Fruit fly (Drosophila melanogaster) whole organism, prepupa: Measurements from ENCODE around the gene FASN1.

Source experiments
- Blimp-1 ChIP-seq: fragments of 200-800 bp; sonication (Bioruptor generic); optimal IDR thresholded peaks from 3 replicates; lab custom pipeline; 2017; ENCODE audit warnings: missing biosample characterization, missing genetic modification characterization, mild to moderate bottlenecking, moderate library complexity, missing genetic modification reagents
- CG10669 ChIP-seq: fragments of 200-800 bp; sonication (Bioruptor generic); optimal IDR thresholded peaks from 3 replicates; lab custom pipeline; 2018; ENCODE audit warnings: missing biosample characterization, mild to moderate bottlenecking, missing genetic modification characterization, moderate library complexity
- CG11294 ChIP-seq: fragments of 200-800 bp; sonication (Bioruptor generic); IDR thresholded peaks from 2 replicates; pipeline ENCODE4 v1.3.6; 2022; ENCODE audit warnings: missing biosample characterization, missing genetic modification characterization
- CG11762 ChIP-seq: fragments of 200-800 bp; sonication (Bioruptor generic); optimal IDR thresholded peaks from 3 replicates; lab custom pipeline; 2016; ENCODE audit warnings: missing biosample characterization, missing genetic modification characterization; ENCODE audit not compliant: insufficient read depth
- CG11902 ChIP-seq: fragments of 200-800 bp; sonication (Bioruptor generic); optimal IDR thresholded peaks from 3 replicates; lab custom pipeline; 2016; ENCODE audit warnings: missing biosample characterization, missing genetic modification characterization
- CG15336 ChIP-seq: fragments of 200-800 bp; sonication (Bioruptor generic); IDR thresholded peaks from 2 replicates; pipeline ENCODE4 v1.3.6; 2022; ENCODE audit warnings: missing biosample characterization, missing genetic modification characterization
- CG1621 ChIP-seq: fragments of 200-800 bp; sonication (Bioruptor generic); optimal IDR thresholded peaks from 3 replicates; lab custom pipeline; 2018; ENCODE audit warnings: missing biosample characterization, mild to moderate bottlenecking, missing genetic modification characterization
- CG16779 ChIP-seq: fragments of 200-800 bp; sonication (Bioruptor generic); optimal IDR thresholded peaks from 3 replicates; lab custom pipeline; 2017; ENCODE audit warnings: missing biosample characterization, mild to moderate bottlenecking, missing genetic modification characterization
- CG3032 ChIP-seq: fragments of 200-800 bp; optimal IDR thresholded peaks from 2 replicates; lab custom pipeline; 2019; ENCODE audit warnings: missing biosample characterization, mild to moderate bottlenecking, missing genetic modification characterization, moderate library complexity
- CG31627 ChIP-seq: fragments of 200-800 bp; sonication (Bioruptor generic); optimal IDR thresholded peaks from 3 replicates; lab custom pipeline; 2016; ENCODE audit warnings: missing biosample characterization, missing genetic modification characterization
- CG32006 ChIP-seq: fragments of 200-800 bp; sonication (Bioruptor generic); optimal IDR thresholded peaks from 3 replicates; lab custom pipeline; 2017; ENCODE audit warnings: missing biosample characterization, mild to moderate bottlenecking, missing genetic modification characterization
- CG4318 ChIP-seq: fragments of 200-800 bp; sonication (Bioruptor generic); optimal IDR thresholded peaks from 3 replicates; lab custom pipeline; 2017; ENCODE audit warnings: missing biosample characterization, mild to moderate bottlenecking, missing genetic modification characterization
- CG6163 ChIP-seq: fragments of 200-800 bp; sonication (Bioruptor generic); IDR thresholded peaks from 3 replicates; pipeline ENCODE4 v1.3.6; 2022; ENCODE audit warnings: missing biosample characterization, missing genetic modification characterization
- CG6276 ChIP-seq: fragments of 200-800 bp; sonication (Bioruptor generic); optimal IDR thresholded peaks from 2 replicates; lab custom pipeline; 2017; ENCODE audit warnings: missing biosample characterization, mild to moderate bottlenecking, missing genetic modification characterization
- CG6792 ChIP-seq: fragments of 200-800 bp; sonication (Bioruptor generic); optimal IDR thresholded peaks from 3 replicates; lab custom pipeline; 2016; ENCODE audit warnings: missing biosample characterization, missing genetic modification characterization
- CG6854 ChIP-seq: fragments of 200-800 bp; sonication (Bioruptor generic); optimal IDR thresholded peaks from 2 replicates; lab custom pipeline; 2017; ENCODE audit warnings: missing biosample characterization, mild to moderate bottlenecking, missing genetic modification characterization
- CG7368 ChIP-seq: fragments of 200-800 bp; sonication (Bioruptor generic); optimal IDR thresholded peaks from 3 replicates; lab custom pipeline; 2016; ENCODE audit warnings: missing biosample characterization, missing genetic modification characterization
- CG8119 ChIP-seq: fragments of 200-800 bp; sonication (Bioruptor generic); IDR thresholded peaks from 3 replicates; pipeline ENCODE4 v1.3.6; 2022; ENCODE audit warnings: missing biosample characterization, missing genetic modification characterization
- CG8319 ChIP-seq: fragments of 200-800 bp; sonication (Bioruptor generic); optimal IDR thresholded peaks from 3 replicates; lab custom pipeline; 2016; ENCODE audit warnings: missing biosample characterization, missing genetic modification characterization
- CG8632 ChIP-seq: fragments of 200-800 bp; sonication (Bioruptor generic); optimal IDR thresholded peaks from 3 replicates; lab custom pipeline; 2016; ENCODE audit warnings: missing biosample characterization, missing genetic modification characterization
- CG9139 ChIP-seq: fragments of 200-800 bp; sonication (Bioruptor generic); optimal IDR thresholded peaks from 3 replicates; lab custom pipeline; 2017; ENCODE audit warnings: missing biosample characterization, mild to moderate bottlenecking, missing genetic modification characterization
- Eip75B ChIP-seq: fragments of 200-800 bp; sonication (Bioruptor generic); optimal IDR thresholded peaks from 3 replicates; lab custom pipeline; 2016; ENCODE audit warnings: missing biosample characterization, missing genetic modification characterization
- Eip93F ChIP-seq: fragments of 200-800 bp; sonication (Bioruptor generic); optimal IDR thresholded peaks from 2 replicates; lab custom pipeline; 2016; ENCODE audit warnings: missing biosample characterization, mild to moderate bottlenecking, missing genetic modification characterization
- Ets21C ChIP-seq: fragments of 200-800 bp; sonication (Bioruptor generic); optimal IDR thresholded peaks from 3 replicates; lab custom pipeline; 2016; ENCODE audit warnings: missing biosample characterization, missing genetic modification characterization
- Gug ChIP-seq: fragments of 200-800 bp; sonication (Bioruptor generic); IDR thresholded peaks from 2 replicates; pipeline ENCODE4 v1.3.6; 2022; ENCODE audit warnings: missing biosample characterization, missing genetic modification characterization
- Hr38 ChIP-seq: sonication (Bioruptor generic); optimal IDR thresholded peaks from 2 replicates; lab custom pipeline; 2016; ENCODE audit warnings: missing biosample characterization, missing genetic modification characterization
- Hr39 ChIP-seq: fragments of 200-800 bp; sonication (Bioruptor generic); optimal IDR thresholded peaks from 2 replicates; lab custom pipeline; 2016; ENCODE audit warnings: missing biosample characterization, missing genetic modification characterization
- Hr4 ChIP-seq: fragments of 200-800 bp; sonication (Bioruptor generic); optimal IDR thresholded peaks from 3 replicates; lab custom pipeline; 2016; ENCODE audit warnings: missing biosample characterization, missing genetic modification characterization
- Lpt ChIP-seq: fragments of 200-800 bp; sonication (Bioruptor generic); optimal IDR thresholded peaks from 3 replicates; lab custom pipeline; 2016; ENCODE audit warnings: missing biosample characterization, missing genetic modification characterization
- Met ChIP-seq: fragments of 200-800 bp; sonication (Bioruptor generic); optimal IDR thresholded peaks from 3 replicates; lab custom pipeline; 2016; ENCODE audit warnings: missing biosample characterization, missing genetic modification characterization
- OdsH ChIP-seq: fragments of 200-800 bp; sonication (Bioruptor generic); optimal IDR thresholded peaks from 3 replicates; lab custom pipeline; 2016; ENCODE audit warnings: missing biosample characterization, missing genetic modification characterization
- Smox ChIP-seq: fragments of 200-800 bp; sonication (Bioruptor generic); optimal IDR thresholded peaks from 3 replicates; lab custom pipeline; 2016; ENCODE audit warnings: missing biosample characterization, missing genetic modification characterization
- Sox15 ChIP-seq: fragments of 200-800 bp; sonication (Bioruptor generic); optimal IDR thresholded peaks from 3 replicates; lab custom pipeline; 2016; ENCODE audit warnings: missing biosample characterization, missing genetic modification characterization
- achi ChIP-seq: fragments of 200-800 bp; sonication (Bioruptor generic); optimal IDR thresholded peaks from 3 replicates; lab custom pipeline; 2016; ENCODE audit warnings: missing biosample characterization, missing genetic modification characterization
- acj6 ChIP-seq: fragments of 200-800 bp; sonication (Bioruptor generic); optimal IDR thresholded peaks from 3 replicates; lab custom pipeline; 2016; ENCODE audit warnings: missing biosample characterization, missing genetic modification characterization
- cyc ChIP-seq: fragments of 200-800 bp; sonication (Bioruptor generic); optimal IDR thresholded peaks from 3 replicates; lab custom pipeline; 2016; ENCODE audit warnings: missing biosample characterization, missing genetic modification characterization
- eg ChIP-seq: fragments of 200-800 bp; sonication (Bioruptor generic); IDR thresholded peaks from 3 replicates; pipeline ENCODE4 v1.3.6; 2022; ENCODE audit warnings: missing biosample characterization, missing genetic modification characterization
- esn ChIP-seq: fragments of 200-800 bp; sonication (Bioruptor generic); optimal IDR thresholded peaks from 2 replicates; lab custom pipeline; 2016; ENCODE audit warnings: missing biosample characterization, mild to moderate bottlenecking, missing genetic modification characterization, moderate library complexity
- fd85E ChIP-seq: fragments of 200-800 bp; sonication (Bioruptor generic); optimal IDR thresholded peaks from 3 replicates; lab custom pipeline; 2016; ENCODE audit warnings: missing biosample characterization, missing genetic modification characterization
- fkh ChIP-seq: fragments of 200-800 bp; sonication (Bioruptor generic); optimal IDR thresholded peaks from 3 replicates; lab custom pipeline; 2017; ENCODE audit warnings: missing biosample characterization, mild to moderate bottlenecking, missing genetic modification characterization, moderate library complexity
- net ChIP-seq: fragments of 200-800 bp; sonication (Bioruptor generic); optimal IDR thresholded peaks from 3 replicates; lab custom pipeline; 2016; ENCODE audit warnings: missing biosample characterization, missing genetic modification characterization
- pdm3 ChIP-seq: fragments of 200-800 bp; sonication (Bioruptor generic); optimal IDR thresholded peaks from 3 replicates; lab custom pipeline; 2016; ENCODE audit warnings: missing biosample characterization, missing genetic modification characterization
- spab ChIP-seq: fragments of 200-800 bp; sonication (Bioruptor generic); optimal IDR thresholded peaks from 2 replicates; lab custom pipeline; 2017; ENCODE audit warnings: missing biosample characterization, mild to moderate bottlenecking, missing genetic modification characterization, missing genetic modification reagents
- svp ChIP-seq: fragments of 200-800 bp; sonication (Bioruptor generic); peaks from one replicate; lab custom pipeline; 2016; ENCODE audit warnings: missing biosample characterization, missing genetic modification characterization
- topi ChIP-seq: fragments of 200-800 bp; sonication (Bioruptor generic); optimal IDR thresholded peaks from 3 replicates; lab custom pipeline; 2016; ENCODE audit warnings: missing biosample characterization, missing genetic modification characterization
- vri ChIP-seq: fragments of 200-800 bp; sonication (Bioruptor generic); optimal IDR thresholded peaks from 3 replicates; lab custom pipeline; 2016; ENCODE audit warnings: missing biosample characterization, mild to moderate bottlenecking, missing genetic modification characterization

FASN1 gene

DNA sequence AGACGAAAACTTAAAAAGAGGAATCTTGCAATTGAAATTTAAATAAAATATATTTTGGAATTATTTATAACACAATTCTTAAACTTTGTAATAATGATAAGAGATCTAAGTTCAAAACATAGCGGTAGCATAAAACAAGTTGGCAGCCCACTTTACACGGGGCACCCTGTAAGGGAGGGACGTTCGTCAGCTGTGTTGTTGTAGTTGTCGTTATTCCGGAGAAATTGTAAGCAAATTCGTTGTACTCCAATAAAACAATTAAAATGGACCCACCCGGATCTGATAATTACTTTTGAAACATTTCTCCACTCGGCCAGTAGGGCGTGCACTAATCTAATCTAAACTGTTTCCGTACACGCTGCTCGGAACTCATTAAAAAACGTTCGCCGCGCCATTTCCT, 26.0 kb upstream of the FASN1 start, which contains the start of gene GABPI:
TSS of gene GABPI (plus strand) at position 190 of the 400 bp plus-strand sequence.
- TF ChIP-seq vri (GFP tag; lab: Kevin White, UChicago) (no peak), OdsH (no peak), Hr38 (GFP tag; lab: Kevin White, UChicago) (no peak), CG6276 (no peak), Lpt (GFP tag; lab: Kevin White, UChicago) (no peak), net (GFP tag; lab: Kevin White, UChicago) (no peak), CG8632 (no peak), fd85E (GFP tag; lab: Kevin White, UChicago) (no peak), achi (GFP tag; lab: Kevin White, UChicago) (no peak), pdm3 (GFP tag; lab: Kevin White, UChicago) (no peak), Met (GFP tag; lab: Kevin White, UChicago) (no peak), CG1621 (tag; lab: Kevin White, UChicago) (peak; percentile 64), CG6163 (GFP tag; lab: Robert Waterston, UW) (peak; percentile 51; the same call in 2 of the 3 replicates), CG31627 (GFP tag; lab: Kevin White, UChicago) (no peak), CG11902 (GFP tag; lab: Kevin White, UChicago) (no peak), esn (GFP tag; lab: Kevin White, UChicago) (peak; percentile 35), Hr39 (GFP tag; lab: Kevin White, UChicago) (no peak), Sox15 (no peak), Smox (GFP tag; lab: Kevin White, UChicago) (no peak), fkh (GFP tag; lab: Kevin White, UChicago) (no peak)

DNA sequence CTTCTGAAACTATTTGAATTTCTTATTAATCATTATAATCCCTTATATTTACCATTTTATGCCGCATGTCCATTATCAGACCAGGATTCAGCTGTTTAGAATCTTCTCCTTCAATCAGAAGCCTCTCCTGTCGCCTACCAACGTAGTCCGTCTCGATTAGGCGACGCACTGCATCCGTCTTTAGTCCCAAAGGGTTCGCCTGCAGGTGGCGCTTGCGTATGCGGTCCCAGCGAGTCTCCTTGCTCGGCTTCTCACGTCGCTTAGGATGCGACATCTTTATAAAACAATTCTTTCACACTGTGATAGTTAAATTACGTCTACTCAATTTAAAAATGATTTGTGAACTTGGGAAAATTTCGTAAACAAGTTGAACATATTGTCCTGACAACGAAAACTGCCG, 21.4 kb upstream of the FASN1 start, which contains the start of gene CG17258:
TSS of gene CG17258 (minus strand) at position 380 of the 400 bp plus-strand sequence.
- no peak for TF ChIP-seq CG9139
- no peak for TF ChIP-seq fd85E (GFP tag; lab: Kevin White, UChicago)
- no peak for TF ChIP-seq achi (GFP tag; lab: Kevin White, UChicago)
- TF ChIP-seq topi (GFP tag; lab: Kevin White, UChicago), result no peak
- TF ChIP-seq CG11762 (GFP tag; lab: Kevin White, UChicago), result no peak
- no peak for TF ChIP-seq spab (GFP tag; lab: Kevin White, UChicago)
- no peak for TF ChIP-seq CG15336 (GFP tag; lab: Robert Waterston, UW)
- no peak for TF ChIP-seq CG3032 (tag; lab: Kevin White, UChicago)
- TF ChIP-seq CG32006, result no peak
- TF ChIP-seq CG11294 (GFP tag; lab: Robert Waterston, UW), result no peak
- TF ChIP-seq Ets21C (GFP tag; lab: Kevin White, UChicago), result no peak
- no peak for TF ChIP-seq Eip93F (GFP tag; lab: Kevin White, UChicago)
- TF ChIP-seq Sox15, result no peak
- no peak for TF ChIP-seq CG8119 (GFP tag; lab: Robert Waterston, UW)
- TF ChIP-seq CG1621 (tag; lab: Kevin White, UChicago), result no peak
- TF ChIP-seq CG6854 (GFP tag; lab: Kevin White, UChicago), result no peak
- TF ChIP-seq net (GFP tag; lab: Kevin White, UChicago), result no peak
- no peak for TF ChIP-seq fkh (GFP tag; lab: Kevin White, UChicago)
- no peak for TF ChIP-seq Hr4 (GFP tag; lab: Kevin White, UChicago)

DNA sequence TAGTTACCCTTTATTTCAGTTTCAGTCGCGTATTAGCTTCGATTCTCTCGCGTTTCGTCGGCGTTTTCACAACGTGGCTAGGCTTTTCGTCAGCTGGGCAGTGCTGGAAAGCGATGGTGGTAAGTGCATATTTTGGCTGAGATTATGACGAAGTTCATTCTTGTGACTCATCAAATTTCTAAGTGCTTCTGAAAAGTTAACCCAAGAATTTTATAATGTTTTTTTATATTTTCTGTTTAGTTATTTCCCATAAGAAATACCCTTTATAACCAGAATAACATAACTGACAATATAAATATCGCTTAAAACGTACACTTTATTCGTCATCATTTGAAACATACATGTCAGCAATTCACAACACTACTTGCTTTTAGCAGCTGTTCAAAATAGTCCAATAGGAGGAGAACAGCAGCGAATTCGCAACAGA, 19.2 kb upstream of the FASN1 start, which contains the start of the genes CG17260 and SerRS:
TSS of gene CG17260 (plus strand) at position 78 of the 427 bp plus-strand sequence.
TSS of gene SerRS (minus strand) at position 251 of the 427 bp plus-strand sequence.
- no peak for TF ChIP-seq CG7368 (GFP tag; lab: Kevin White, UChicago)
- peak; percentile 91 for TF ChIP-seq CG11902 (GFP tag; lab: Kevin White, UChicago)
- peak; percentile 73 for TF ChIP-seq CG1621 (tag; lab: Kevin White, UChicago)
- TF ChIP-seq CG11294 (GFP tag; lab: Robert Waterston, UW), result peak; percentile 84
- TF ChIP-seq Gug (GFP tag; lab: Robert Waterston, UW), result peak; percentile 91
- TF ChIP-seq OdsH, result peak; percentile 96
- peak; percentile 97 for TF ChIP-seq CG31627 (GFP tag; lab: Kevin White, UChicago)
- peak; percentile 94 for TF ChIP-seq svp
- TF ChIP-seq CG16779, result no peak
- peak; percentile 95 for TF ChIP-seq cyc (GFP tag; lab: Kevin White, UChicago)
- TF ChIP-seq spab (GFP tag; lab: Kevin White, UChicago), result no peak
- no peak for TF ChIP-seq CG4318 (GFP tag; lab: Kevin White, UChicago)
- TF ChIP-seq CG8119 (GFP tag; lab: Robert Waterston, UW), result peak; percentile 85
- TF ChIP-seq CG15336 (GFP tag; lab: Robert Waterston, UW), result peak; percentile 82
- peak; percentile 69 for TF ChIP-seq CG6854 (GFP tag; lab: Kevin White, UChicago)
- peak; percentile 94 for TF ChIP-seq acj6 (GFP tag; lab: Kevin White, UChicago)
- TF ChIP-seq Blimp-1 (GFP tag; lab: Kevin White, UChicago), result no peak
- TF ChIP-seq CG32006, result peak; percentile 94
- TF ChIP-seq CG6792 (GFP tag; lab: Kevin White, UChicago), result peak; percentile 90
- no peak for TF ChIP-seq vri (GFP tag; lab: Kevin White, UChicago)
- peak; percentile 88 for TF ChIP-seq CG10669
- no peak for TF ChIP-seq fd85E (GFP tag; lab: Kevin White, UChicago)
- peak; percentile 91 for TF ChIP-seq CG8319 (GFP tag; lab: Kevin White, UChicago)
- TF ChIP-seq esn (GFP tag; lab: Kevin White, UChicago), result peak; percentile 96
- TF ChIP-seq eg (GFP tag; lab: Robert Waterston, UW), result peak; percentile 92
- no peak for TF ChIP-seq Eip75B (GFP tag; lab: Kevin White, UChicago)
- TF ChIP-seq Hr39 (GFP tag; lab: Kevin White, UChicago), result peak; percentile 97
- no peak for TF ChIP-seq Met (GFP tag; lab: Kevin White, UChicago)
